Fruit fly (Drosophila melanogaster) whole organism, embryonic: ENCODE results near the gene ghi.

Experiments
- Aef1 ChIP-seq: fragments of 200-800 bp; sonication (Bioruptor generic); IDR thresholded peaks from 3 replicates; pipeline ENCODE4 v1.3.6; 2022; ENCODE audit warnings: missing biosample characterization, missing genetic modification characterization
- Blimp-1 ChIP-seq: fragments of 200-800 bp; sonication (Bioruptor generic); optimal IDR thresholded peaks from 3 replicates; lab custom pipeline; 2018; ENCODE audit warnings: missing biosample characterization, missing genetic modification characterization, mild to moderate bottlenecking, moderate library complexity, missing genetic modification reagents
- CG11695 ChIP-seq: fragments of 200-800 bp; sonication (Bioruptor generic); IDR thresholded peaks from 3 replicates; pipeline ENCODE4 v1.3.6; 2022; ENCODE audit warnings: missing biosample characterization, missing genetic modification characterization
- CG12071 ChIP-seq: fragments of 200-800 bp; sonication (Bioruptor generic); optimal IDR thresholded peaks from 3 replicates; lab custom pipeline; 2018; ENCODE audit warnings: missing biosample characterization, mild to moderate bottlenecking, missing genetic modification characterization
- CG12769 ChIP-seq: fragments of 200-800 bp; sonication (Bioruptor generic); optimal IDR thresholded peaks from 2 replicates; lab custom pipeline; 2019; ENCODE audit warnings: missing biosample characterization, mild to moderate bottlenecking, missing genetic modification characterization, moderate library complexity
- CG15696 ChIP-seq: fragments of 200-800 bp; sonication (Bioruptor generic); optimal IDR thresholded peaks from 2 replicates; lab custom pipeline; 2019; ENCODE audit warnings: missing biosample characterization, mild to moderate bottlenecking, missing genetic modification characterization, moderate library complexity
- CG17802 ChIP-seq: fragments of 200-800 bp; sonication (Bioruptor generic); optimal IDR thresholded peaks from 2 replicates; lab custom pipeline; 2018; ENCODE audit warnings: missing biosample characterization, mild to moderate bottlenecking, missing genetic modification characterization, moderate library complexity
- CG1792 ChIP-seq: fragments of 200-800 bp; sonication (Bioruptor generic); optimal IDR thresholded peaks from 2 replicates; lab custom pipeline; 2016; ENCODE audit warnings: missing biosample characterization, missing genetic modification characterization
- CG18262 ChIP-seq: fragments of 200-800 bp; optimal IDR thresholded peaks from 3 replicates; lab custom pipeline; 2019; ENCODE audit warnings: missing biosample characterization, mild to moderate bottlenecking, missing genetic modification characterization, moderate library complexity
- CG18476 ChIP-seq: fragments of 200-800 bp; sonication (Bioruptor generic); optimal IDR thresholded peaks from 2 replicates; lab custom pipeline; 2016; ENCODE audit warnings: missing biosample characterization, mild to moderate bottlenecking, missing genetic modification characterization
- CG30431 ChIP-seq: fragments of 200-800 bp; sonication (Bioruptor generic); optimal IDR thresholded peaks from 2 replicates; lab custom pipeline; 2017; ENCODE audit warnings: missing biosample characterization, missing genetic modification characterization
- CG3065 ChIP-seq: fragments of 200-800 bp; sonication (Bioruptor generic); optimal IDR thresholded peaks from 2 replicates; lab custom pipeline; 2016; ENCODE audit warnings: missing biosample characterization, missing genetic modification characterization
- CG32772 ChIP-seq: fragments of 200-800 bp; sonication (Bioruptor generic); IDR thresholded peaks from 2 replicates; pipeline ENCODE4 v1.3.6; 2022; ENCODE audit warnings: missing biosample characterization, missing genetic modification characterization
- CG3281 ChIP-seq: fragments of 200-800 bp; sonication (Bioruptor generic); optimal IDR thresholded peaks from 3 replicates; lab custom pipeline; 2017; ENCODE audit warnings: missing biosample characterization, mild to moderate bottlenecking, missing genetic modification characterization
- CG6654 ChIP-seq: fragments of 200-800 bp; sonication (Bioruptor generic); optimal IDR thresholded peaks from 2 replicates; lab custom pipeline; 2017; ENCODE audit warnings: missing biosample characterization, mild to moderate bottlenecking, missing genetic modification characterization
- CG6689 ChIP-seq: fragments of 200-800 bp; sonication (Bioruptor generic); IDR thresholded peaks from 2 replicates; pipeline ENCODE4 v1.3.6; 2022; ENCODE audit warnings: missing biosample characterization, missing genetic modification characterization
- CG7271 ChIP-seq: fragments of 200-800 bp; sonication (Bioruptor generic); optimal IDR thresholded peaks from 2 replicates; lab custom pipeline; 2018; ENCODE audit warnings: missing biosample characterization, mild to moderate bottlenecking, missing genetic modification characterization, moderate library complexity
- CG7987 ChIP-seq: fragments of 200-800 bp; sonication (Bioruptor generic); optimal IDR thresholded peaks from 2 replicates; lab custom pipeline; 2018; ENCODE audit warnings: missing biosample characterization, mild to moderate bottlenecking, missing genetic modification characterization, moderate library complexity
- CoRest ChIP-seq: fragments of 200-800 bp; sonication (Bioruptor generic); optimal IDR thresholded peaks from 3 replicates; lab custom pipeline; 2018; ENCODE audit warnings: missing biosample characterization, mild to moderate bottlenecking, missing genetic modification characterization, moderate library complexity
- Dfd ChIP-seq, 2 experiments: fragments of >200 bp; optimal IDR thresholded peaks; 2 replicates each; lab custom pipeline; 2017; ENCODE audit warnings: missing biosample characterization in 2 of 2, missing genetic modification characterization in 2 of 2
- Dip3 ChIP-seq: fragments of 200-800 bp; sonication (Bioruptor generic); optimal IDR thresholded peaks from 3 replicates; lab custom pipeline; 2016; ENCODE audit warnings: missing biosample characterization, missing genetic modification characterization
- Drgx ChIP-seq: fragments of 200-800 bp; sonication (Bioruptor generic); IDR thresholded peaks from 2 replicates; pipeline ENCODE4 v1.3.6; 2022; ENCODE audit warnings: missing biosample characterization, missing genetic modification characterization
- E2f1 ChIP-seq: fragments of 200-800 bp; sonication (Bioruptor generic); IDR thresholded peaks from 2 replicates; pipeline ENCODE4 v1.3.6; 2022; ENCODE audit warnings: missing biosample characterization, missing genetic modification characterization
- Gsc ChIP-seq: fragments of 200-800 bp; sonication (Bioruptor generic); IDR thresholded peaks from 2 replicates; pipeline ENCODE4 v1.3.6; 2022; ENCODE audit warnings: missing biosample characterization, missing genetic modification characterization
- Hand ChIP-seq: fragments of 200-800 bp; sonication (Bioruptor generic); optimal IDR thresholded peaks from 2 replicates; lab custom pipeline; 2017; ENCODE audit warnings: mild to moderate bottlenecking, missing biosample characterization, missing genetic modification reagents, missing genetic modification characterization
- Hr3 ChIP-seq: fragments of 200-800 bp; sonication (Bioruptor generic); optimal IDR thresholded peaks from 3 replicates; lab custom pipeline; 2016; ENCODE audit warnings: missing biosample characterization, missing genetic modification characterization
- Mad ChIP-seq: fragments of 200-800 bp; sonication (Bioruptor generic); optimal IDR thresholded peaks from 2 replicates; lab custom pipeline; 2016; ENCODE audit warnings: missing biosample characterization, missing genetic modification characterization
- Nf-YC ChIP-seq: fragments of 200-800 bp; optimal IDR thresholded peaks from 3 replicates; lab custom pipeline; 2019; ENCODE audit warnings: missing biosample characterization, mild to moderate bottlenecking, missing genetic modification characterization, moderate library complexity
- PHDP ChIP-seq: fragments of 200-800 bp; sonication (Bioruptor generic); optimal IDR thresholded peaks from 3 replicates; lab custom pipeline; 2018; ENCODE audit warnings: missing biosample characterization, mild to moderate bottlenecking, missing genetic modification characterization, moderate library complexity
- Rfx ChIP-seq: fragments of 200-800 bp; sonication (Bioruptor generic); IDR thresholded peaks from 2 replicates; pipeline ENCODE4 v1.3.6; 2022; ENCODE audit warnings: missing biosample characterization, missing genetic modification characterization
- Sox102F ChIP-seq: fragments of 200-800 bp; sonication (Bioruptor generic); optimal IDR thresholded peaks from 2 replicates; lab custom pipeline; 2018; ENCODE audit warnings: missing biosample characterization, mild to moderate bottlenecking, missing genetic modification characterization, moderate library complexity
- Spps ChIP-seq: fragments of 200-800 bp; sonication (Bioruptor generic); optimal IDR thresholded peaks from 2 replicates; lab custom pipeline; 2018; ENCODE audit warnings: missing biosample characterization, mild to moderate bottlenecking, missing genetic modification characterization
- Vsx1 ChIP-seq: fragments of 200-800 bp; sonication (Bioruptor generic); optimal IDR thresholded peaks from 2 replicates; lab custom pipeline; 2017; ENCODE audit warnings: missing biosample characterization, mild to moderate bottlenecking, missing genetic modification characterization, missing genetic modification reagents
- ap ChIP-seq: fragments of 200-800 bp; sonication (Bioruptor generic); IDR thresholded peaks from 2 replicates; pipeline ENCODE4 v1.3.6; 2022; ENCODE audit warnings: missing biosample characterization, missing genetic modification characterization
- br ChIP-seq: fragments of >200 bp; optimal IDR thresholded peaks from 2 replicates; lab custom pipeline; 2017
- bsh ChIP-seq, 2 experiments: fragments of 200-800 bp; sonication (Bioruptor generic); optimal IDR thresholded peaks; 2 replicates each; lab custom pipeline; 2017 to 2018; ENCODE audit warnings: mild to moderate bottlenecking in 2 of 2, missing biosample characterization in 2 of 2, missing genetic modification characterization in 2 of 2, moderate library complexity in 1 of 2
- chinmo ChIP-seq: fragments of 200-800 bp; sonication (Bioruptor generic); IDR thresholded peaks from 4 replicates; pipeline ENCODE4 v1.3.6; 2022; ENCODE audit warnings: missing biosample characterization, missing genetic modification characterization; ENCODE audit not compliant: partially characterized antibody
- dm ChIP-seq: fragments of 200-800 bp; sonication (Bioruptor generic); optimal IDR thresholded peaks from 3 replicates; lab custom pipeline; 2016; ENCODE audit warnings: missing biosample characterization, missing genetic modification characterization
- dmrt99B ChIP-seq: fragments of 200-800 bp; sonication (Bioruptor generic); optimal IDR thresholded peaks from 2 replicates; lab custom pipeline; 2018; ENCODE audit warnings: missing biosample characterization, mild to moderate bottlenecking, missing genetic modification characterization, moderate library complexity
- grn ChIP-seq: fragments of 200-800 bp; sonication (Bioruptor generic); optimal IDR thresholded peaks from 3 replicates; lab custom pipeline; 2017; ENCODE audit warnings: missing biosample characterization, missing genetic modification characterization
- hkb ChIP-seq, 2 experiments: fragments of 200-800 bp in 1 of 2; fragments of >200 bp in 1 of 2; sonication (Bioruptor generic) in 1 of 2; IDR thresholded peaks in 1 of 2; optimal IDR thresholded peaks in 1 of 2; 2 replicates each; pipeline versions ENCODE4 v1.3.6 to Lab custom; 2017 to 2022; ENCODE audit warnings: missing biosample characterization in 1 of 2, missing genetic modification characterization in 1 of 2
- ken ChIP-seq: fragments of 200-800 bp; sonication (Bioruptor generic); IDR thresholded peaks from 3 replicates; pipeline ENCODE4 v1.3.6; 2022; ENCODE audit warnings: missing biosample characterization, missing genetic modification characterization
- lab ChIP-seq: fragments of 200-800 bp; sonication (Bioruptor generic); optimal IDR thresholded peaks from 3 replicates; lab custom pipeline; 2017; ENCODE audit warnings: missing biosample characterization, missing genetic modification characterization, mild to moderate bottlenecking, moderate library complexity, missing genetic modification reagents
- otp ChIP-seq: fragments of 200-800 bp; sonication (Bioruptor generic); IDR thresholded peaks from 3 replicates; pipeline ENCODE4, ENCODE4 v1.3.6; 2022; ENCODE audit warnings: missing biosample characterization, missing genetic modification characterization
- pho ChIP-seq: fragments of 200-800 bp; sonication (Bioruptor generic); optimal IDR thresholded peaks from 2 replicates; lab custom pipeline; 2016; ENCODE audit warnings: missing biosample characterization, missing genetic modification characterization
- phol ChIP-seq: fragments of 200-800 bp; sonication (Bioruptor generic); optimal IDR thresholded peaks from 3 replicates; lab custom pipeline; 2018; ENCODE audit warnings: missing biosample characterization, mild to moderate bottlenecking, missing genetic modification characterization, moderate library complexity
- pnt ChIP-seq: fragments of 200-800 bp; sonication (Bioruptor generic); optimal IDR thresholded peaks from 3 replicates; lab custom pipeline; 2016; ENCODE audit warnings: missing biosample characterization, missing genetic modification characterization
- sima ChIP-seq: fragments of 200-800 bp; sonication (Bioruptor generic); optimal IDR thresholded peaks from 2 replicates; lab custom pipeline; 2016; ENCODE audit warnings: missing biosample characterization, missing genetic modification characterization
- zfh1 ChIP-seq: fragments of 200-800 bp; sonication (Bioruptor generic); IDR thresholded peaks from 3 replicates; pipeline ENCODE4 v1.3.6; 2022; ENCODE audit warnings: missing biosample characterization, missing genetic modification characterization

Gene ghi

DNA sequence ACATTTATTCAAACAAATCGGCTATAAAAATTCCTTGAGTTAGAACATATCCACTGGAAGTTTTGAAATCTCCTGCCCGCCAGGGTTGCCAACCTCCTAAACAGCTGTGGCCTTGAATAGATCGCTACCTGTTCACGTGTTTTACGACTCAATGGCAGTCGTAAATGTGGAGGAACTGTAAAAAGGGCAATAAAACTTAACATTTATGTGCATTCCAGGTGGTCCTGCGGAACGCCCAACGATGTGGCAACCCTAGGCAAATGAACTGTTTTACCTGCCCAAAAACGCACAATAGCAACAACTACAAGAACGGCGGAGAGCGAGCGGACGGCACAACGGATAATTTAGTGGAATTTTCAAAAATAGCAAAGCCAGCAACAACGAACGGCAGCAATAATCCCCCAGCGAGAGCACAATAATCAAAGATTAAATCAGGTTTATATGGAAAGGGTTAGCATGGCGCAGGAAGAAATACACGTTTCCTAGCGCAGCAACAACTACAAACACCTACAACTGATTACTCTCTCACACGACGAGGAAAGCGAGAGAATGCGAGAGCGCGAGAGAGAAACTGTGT is 10.1 kb downstream of the ghi start (continued):
- TF ChIP-seq pho (GFP tag; lab: Kevin White, UChicago) (no peak), CG30431 (GFP tag; lab: Kevin White, UChicago) (peak; percentile 27), Gsc (0 out of 2 replicates have a peak, but pooled peaks have one; percentile 27), dm (peak; percentile 13), PHDP (tag; lab: Kevin White, UChicago) (peak; percentile 2), CG17802 (tag; lab: Kevin White, UChicago) (peak; percentile 10), zfh1 (0 out of 3 replicates have a peak, but pooled peaks have one; percentile 51), pnt (GFP tag; lab: Kevin White, UChicago) (no peak), lab (GFP tag; lab: Kevin White, UChicago) (no peak), Nf-YC (tag; lab: Kevin White, UChicago) (no peak), CG1792 (GFP tag; lab: Kevin White, UChicago) (peak; percentile 26), CG6654 (GFP tag; lab: Kevin White, UChicago) (peak; percentile 27), Dfd (GFP tag; optimal IDR thresholded peaks at IDR 0.05; lab: Kevin White, UChicago) (no peak), otp (GFP tag; lab: Robert Waterston, UW) (peak; percentile 42; the same call in 2 of the 3 replicates), CG7271 (peak; percentile 98), Mad (no peak), CG18476 (GFP tag; lab: Kevin White, UChicago) (no peak), ken (peak; percentile 54; the same call in 1 of the 3 replicates), Sox102F (GFP tag; lab: Kevin White, UChicago) (peak; percentile 54), CG12071 (GFP tag; lab: Kevin White, UChicago) (peak; percentile 58), grn (GFP tag; lab: Kevin White, UChicago) (peak; percentile 70), CoRest (peak; percentile 5), E2f1 (GFP tag; lab: Robert Waterston, UW) (peak; percentile 19; the same call in 1 of the 2 replicates), Hand (GFP tag; lab: Kevin White, UChicago) (no peak), Aef1 (0 out of 3 replicates have a peak, but pooled peaks have one; percentile 9), CG3281 (peak; percentile 53), CG32772 (GFP tag; lab: Robert Waterston, UW) (peak; percentile 49), CG18262 (tag; lab: Kevin White, UChicago) (no peak), dmrt99B (tag; lab: Kevin White, UChicago) (no peak), Vsx1 (no peak), Blimp-1 (peak; percentile 3), Dip3 (GFP tag; lab: Kevin White, UChicago) (peak; percentile 47), hkb (optimal IDR thresholded peaks at IDR 0.05; lab: Kevin White, UChicago) (no peak), hkb (GFP tag; IDR thresholded peaks at IDR 0.05; lab: Robert Waterston, UW) (peak; percentile 69), chinmo (GFP tag; lab: Robert Waterston, UW) (0 out of 4 replicates have a peak, but pooled peaks have one; percentile 46), ap (GFP tag; lab: Robert Waterston, UW) (0 out of 2 replicates have a peak, but pooled peaks have one; percentile 20), CG7987 (GFP tag; lab: Kevin White, UChicago) (peak; percentile 16), CG12769 (tag; lab: Kevin White, UChicago) (peak; percentile 53), CG11695 (GFP tag; lab: Robert Waterston, UW) (peak; percentile 47; the same call in 2 of the 3 replicates), Spps (tag; lab: Kevin White, UChicago) (peak; percentile 12), CG3065 (GFP tag; lab: Kevin White, UChicago) (peak; percentile 20), sima (GFP tag; lab: Kevin White, UChicago) (no peak), br (lab: Kevin White, UChicago) (no peak), CG15696 (tag; lab: Kevin White, UChicago) (no peak), Rfx (GFP tag; lab: Robert Waterston, UW) (peak; percentile 61), Drgx (peak; percentile 15; the same call in 1 of the 2 replicates), phol (tag; lab: Kevin White, UChicago) (peak; percentile 71), Hr3 (GFP tag; lab: Kevin White, UChicago) (no peak), bsh (GFP tag; optimal IDR thresholded peaks at IDR 0.05; lab: Kevin White, UChicago) (peak in 1 of 2 experiments; percentile 62), CG6689 (GFP tag; lab: Robert Waterston, UW) (peak; percentile 31; the same call in 1 of the 2 replicates)
